Worm (Caenorhabditis elegans): ENCODE data around the gene ptr-24.

Gene ptr-24

DNA sequence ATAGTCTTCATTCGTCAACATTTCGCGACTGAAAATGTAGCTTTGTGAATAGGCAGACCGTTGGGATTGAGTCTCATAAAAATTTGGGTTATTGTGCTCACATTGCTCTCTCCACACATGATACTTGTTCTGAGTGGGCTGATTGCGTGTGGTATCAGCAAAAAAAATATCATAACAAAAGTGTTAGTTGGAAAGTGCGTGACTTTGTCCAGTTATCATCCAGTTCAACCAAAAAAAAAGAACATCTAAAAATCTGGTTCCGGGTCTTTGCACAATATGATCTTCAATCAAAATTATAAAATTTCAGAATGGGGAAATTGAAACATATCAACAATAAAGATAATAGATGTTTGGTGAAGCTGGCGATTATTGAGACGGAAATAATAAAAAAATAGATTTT lies 37.3 kb upstream of the ptr-24 start, which contains the start of gene srd-39:
Gene srd-39 (minus strand): TSS at position 101 of the 400 bp plus-strand sequence.
- no peak for TF ChIP-seq blmp-1 (tag; optimal IDR thresholded peaks at IDR 0.05)
- no peak for TF ChIP-seq nhr-12 (tag; optimal IDR thresholded peaks at IDR 0.05)
- TF ChIP-seq ceh-39 (tag; optimal IDR thresholded peaks at IDR 0.05): no peak
- TF ChIP-seq ztf-11 (tag; optimal IDR thresholded peaks at IDR 0.05): no peak
- TF ChIP-seq unc-120 (tag; optimal IDR thresholded peaks at IDR 0.05; ENCODE audit: poor library complexity, severe bottlenecking): no peak
- no peak for TF ChIP-seq nhr-28 (tag; optimal IDR thresholded peaks at IDR 0.05)
- TF ChIP-seq M03D4.4 (tag; optimal IDR thresholded peaks at IDR 0.05): no peak
- no peak for TF ChIP-seq ceh-83 (GFP tag; optimal IDR thresholded peaks at IDR 0.05)
- TF ChIP-seq lin-13 (tag; optimal IDR thresholded peaks at IDR 0.05): no peak

ce11 chrX:13303357-13303756 lies 34.5 kb upstream of the ptr-24 start, which contains the start of gene srd-42:
Gene srd-42 (minus strand): TSS chrX:13303457.
- TF ChIP-seq mls-2 (tag; optimal IDR thresholded peaks at IDR 0.05): no peak
- no peak for TF ChIP-seq drap-1 (GFP tag; optimal IDR thresholded peaks at IDR 0.05)
- TF ChIP-seq sptf-1 (tag; optimal IDR thresholded peaks at IDR 0.05): no peak
- TF ChIP-seq ceh-39 (tag; optimal IDR thresholded peaks at IDR 0.05): no peak
- no peak for TF ChIP-seq nhr-237 (tag; optimal IDR thresholded peaks at IDR 0.05)
- TF ChIP-seq unc-39 (tag; optimal IDR thresholded peaks at IDR 0.05): no peak
- TF ChIP-seq nhr-12 (tag; optimal IDR thresholded peaks at IDR 0.05): no peak

- TF ChIP-seq tbx-8 (GFP tag; optimal IDR thresholded peaks at IDR 0.05) (no peak), zip-8 (tag; optimal IDR thresholded peaks at IDR 0.05) (peak; percentile 92), ceh-83 (GFP tag; optimal IDR thresholded peaks at IDR 0.05) (no peak), nhr-12 (tag; optimal IDR thresholded peaks at IDR 0.05) (no peak)
These were observed 32.0 kb upstream of the ptr-24 start, which contains the start of gene srd-43 for ce11 chrX:13305779-13306178. Gene srd-43 (minus strand): TSS chrX:13305844.

ce11 chrX:13306869-13307446 lies 30.9 kb upstream of the ptr-24 start:
- TF ChIP-seq sem-2 (GFP tag; optimal IDR thresholded peaks at IDR 0.05): peak; percentile 91
- TF ChIP-seq elt-1 (tag; optimal IDR thresholded peaks at IDR 0.05; ENCODE audit: borderline replicate concordance, insufficient read depth): no peak
- TF ChIP-seq M03D4.4 (tag; optimal IDR thresholded peaks at IDR 0.05): peak; percentile 96
- peak; percentile 99 for TF ChIP-seq ceh-83 (GFP tag; optimal IDR thresholded peaks at IDR 0.05)
- TF ChIP-seq blmp-1 (tag; optimal IDR thresholded peaks at IDR 0.05): no peak
- peak; percentile 94 for TF ChIP-seq ham-2 (GFP tag; optimal IDR thresholded peaks at IDR 0.05)
- peak; percentile 88 for TF ChIP-seq pha-4 (tag; optimal IDR thresholded peaks at IDR 0.05)
- TF ChIP-seq zip-8 (tag; optimal IDR thresholded peaks at IDR 0.05): no peak
- TF ChIP-seq unc-39 (tag; optimal IDR thresholded peaks at IDR 0.05): peak; percentile 25
- TF ChIP-seq nhr-237 (tag; optimal IDR thresholded peaks at IDR 0.05): peak; percentile 79
- TF ChIP-seq nhr-28 (tag; optimal IDR thresholded peaks at IDR 0.05): peak; percentile 20
- peak; percentile 56 for TF ChIP-seq mab-5 (tag; optimal IDR thresholded peaks at IDR 0.05)
- TF ChIP-seq mep-1 (tag; optimal IDR thresholded peaks at IDR 0.05): peak; percentile 90
- no peak for TF ChIP-seq snpc-4 (tag; optimal IDR thresholded peaks at IDR 0.05)
- TF ChIP-seq nhr-2 (tag; optimal IDR thresholded peaks at IDR 0.05): no peak
- TF ChIP-seq flh-1 (GFP tag; optimal IDR thresholded peaks at IDR 0.05): peak; percentile 83
- TF ChIP-seq tbx-8 (GFP tag; optimal IDR thresholded peaks at IDR 0.05): peak; percentile 89
- peak; percentile 55 for TF ChIP-seq ztf-11 (tag; optimal IDR thresholded peaks at IDR 0.05)
- TF ChIP-seq sptf-1 (tag; optimal IDR thresholded peaks at IDR 0.05): peak; percentile 97
- no peak for TF ChIP-seq nhr-76 (tag; optimal IDR thresholded peaks at IDR 0.05)
- peak; percentile 37 for TF ChIP-seq ceh-39 (tag; optimal IDR thresholded peaks at IDR 0.05)
- TF ChIP-seq unc-120 (tag; optimal IDR thresholded peaks at IDR 0.05; ENCODE audit: poor library complexity, severe bottlenecking): peak; percentile 93
- TF ChIP-seq hlh-1 (tag; optimal IDR thresholded peaks at IDR 0.05): peak; percentile 78
- peak; percentile 78 for TF ChIP-seq lin-13 (tag; optimal IDR thresholded peaks at IDR 0.05)
- peak; percentile 86 for TF ChIP-seq unc-62 (GFP tag; optimal IDR thresholded peaks at IDR 0.05)
- TF ChIP-seq lsy-2 (tag; optimal IDR thresholded peaks at IDR 0.05): peak; percentile 47
- TF ChIP-seq elt-3 (tag; optimal IDR thresholded peaks at IDR 0.05): peak; percentile 59
- no peak for TF ChIP-seq nhr-12 (tag; optimal IDR thresholded peaks at IDR 0.05)
- TF ChIP-seq cnd-1 (tag; optimal IDR thresholded peaks at IDR 0.05): peak; percentile 96
- peak; percentile 90 for TF ChIP-seq lin-32 (GFP tag; optimal IDR thresholded peaks at IDR 0.05)
- TF ChIP-seq mls-2 (tag; optimal IDR thresholded peaks at IDR 0.05): peak; percentile 96
- TF ChIP-seq drap-1 (GFP tag; optimal IDR thresholded peaks at IDR 0.05): peak; percentile 96
- TF ChIP-seq ces-1 (GFP tag; optimal IDR thresholded peaks at IDR 0.05): peak; percentile 62
- peak; percentile 93 for TF ChIP-seq ceh-43 (GFP tag; optimal IDR thresholded peaks at IDR 0.05)
- peak; percentile 90 for TF ChIP-seq bed-3 (GFP tag; optimal IDR thresholded peaks at IDR 0.05)
